Fruit fly (Drosophila melanogaster): Measurements from ENCODE around the gene Elp1.

The Elp1 gene

dm6 chr3R:11688055-11688454 lies 37.3 kb downstream of the Elp1 start, which contains the start of gene CG6834 (continued):
- TF ChIP-seq CG15479 (GFP tag; optimal IDR thresholded peaks at IDR 0.05) = no peak
- TF ChIP-seq pnt (GFP tag; optimal IDR thresholded peaks at IDR 0.05) = no peak
- peak; percentile 39 for TF ChIP-seq CG10431 (GFP tag; optimal IDR thresholded peaks at IDR 0.05)
- TF ChIP-seq NC2β (GFP tag; optimal IDR thresholded peaks at IDR 0.05) = no peak
- TF ChIP-seq Dip3 (GFP tag; optimal IDR thresholded peaks at IDR 0.05) = no peak
- TF ChIP-seq lola (GFP tag; optimal IDR thresholded peaks at IDR 0.05) = no peak
- TF ChIP-seq gcm (GFP tag; optimal IDR thresholded peaks at IDR 0.05) = no peak
- TF ChIP-seq NK7.1 (GFP tag; optimal IDR thresholded peaks at IDR 0.05) = no peak
- no peak for TF ChIP-seq bigmax (GFP tag; optimal IDR thresholded peaks at IDR 0.05)
- no peak for TF ChIP-seq aop (GFP tag; IDR thresholded peaks at IDR 0.05)
- no peak for TF ChIP-seq Optix (GFP tag; IDR thresholded peaks at IDR 0.05)
- TF ChIP-seq chinmo (GFP tag; IDR thresholded peaks at IDR 0.05; ENCODE audit: partially characterized antibody) = no peak
- peak; percentile 19 for TF ChIP-seq CG13624 (GFP tag; optimal IDR thresholded peaks at IDR 0.05)
- TF ChIP-seq emc (GFP tag; optimal IDR thresholded peaks at IDR 0.05) = no peak
- no peak for TF ChIP-seq CG6175 (GFP tag; IDR thresholded peaks at IDR 0.05)
- peak; percentile 15 for TF ChIP-seq CG1603 (tag; optimal IDR thresholded peaks at IDR 0.05)
- TF ChIP-seq CG4854 (GFP tag; optimal IDR thresholded peaks at IDR 0.05) = no peak
- no peak for TF ChIP-seq CG10366 (GFP tag; IDR thresholded peaks at IDR 0.05)
- TF ChIP-seq CG13424 (tag; optimal IDR thresholded peaks at IDR 0.05) = no peak
- no peak for TF ChIP-seq eyg (GFP tag; optimal IDR thresholded peaks at IDR 0.05)
- no peak for TF ChIP-seq fd64A (GFP tag; optimal IDR thresholded peaks at IDR 0.05)
- no peak for TF ChIP-seq ham (GFP tag; IDR thresholded peaks at IDR 0.05)
- TF ChIP-seq Spps (tag; optimal IDR thresholded peaks at IDR 0.05) = no peak
- TF ChIP-seq HmgZ (tag; optimal IDR thresholded peaks at IDR 0.05) = no peak
- TF ChIP-seq CG15601 (tag; optimal IDR thresholded peaks at IDR 0.05) = peak; percentile 59
- TF ChIP-seq sim (GFP tag; IDR thresholded peaks at IDR 0.05) = no peak
- TF ChIP-seq Sry-δ (GFP tag; optimal IDR thresholded peaks at IDR 0.05) = no peak
- TF ChIP-seq Mad (GFP tag; optimal IDR thresholded peaks at IDR 0.05) = no peak
- TF ChIP-seq CG8388 (GFP tag; optimal IDR thresholded peaks at IDR 0.05) = no peak
- TF ChIP-seq CG17612 (GFP tag; IDR thresholded peaks at IDR 0.05) = no peak
- no peak for TF ChIP-seq NC2α (GFP tag; optimal IDR thresholded peaks at IDR 0.05)
- no peak for TF ChIP-seq shn (GFP tag; optimal IDR thresholded peaks at IDR 0.05)
- TF ChIP-seq CG10321 (GFP tag; IDR thresholded peaks at IDR 0.05) = no peak
- TF ChIP-seq CG17359 (tag; optimal IDR thresholded peaks at IDR 0.05) = no peak
- TF ChIP-seq stwl (tag; optimal IDR thresholded peaks at IDR 0.05) = no peak
- TF ChIP-seq ranshi (GFP tag; IDR thresholded peaks at IDR 0.05) = no peak
- TF ChIP-seq pum (GFP tag; optimal IDR thresholded peaks at IDR 0.05) = no peak
- no peak for TF ChIP-seq ken (GFP tag; IDR thresholded peaks at IDR 0.05)
- no peak for TF ChIP-seq dysf (GFP tag; IDR thresholded peaks at IDR 0.05)
- TF ChIP-seq CG11695 (GFP tag; IDR thresholded peaks at IDR 0.05) = no peak
- TF ChIP-seq az2 (GFP tag; optimal IDR thresholded peaks at IDR 0.05) = no peak
- TF ChIP-seq ci (GFP tag; IDR thresholded peaks at IDR 0.05) = no peak
- no peak for TF ChIP-seq fd3F (GFP tag; optimal IDR thresholded peaks at IDR 0.05)
- no peak for TF ChIP-seq CG17328 (GFP tag; IDR thresholded peaks at IDR 0.05)
- no peak for TF ChIP-seq CG17802 (tag; optimal IDR thresholded peaks at IDR 0.05)
- TF ChIP-seq D19B (GFP tag; optimal IDR thresholded peaks at IDR 0.05) = no peak
- no peak for TF ChIP-seq dm (GFP tag; optimal IDR thresholded peaks at IDR 0.05)
- TF ChIP-seq bbx (GFP tag; IDR thresholded peaks at IDR 0.05; ENCODE audit: partially characterized antibody) = no peak
- no peak for TF ChIP-seq CG16813 (GFP tag; IDR thresholded peaks at IDR 0.05; ENCODE audit: partially characterized antibody)
- peak; percentile 0 for TF ChIP-seq CG31365 (tag; optimal IDR thresholded peaks at IDR 0.05)
- TF ChIP-seq kay (GFP tag; optimal IDR thresholded peaks at IDR 0.05) = no peak
- no peak for TF ChIP-seq CG6854 (GFP tag; optimal IDR thresholded peaks at IDR 0.05)
